Worm (Caenorhabditis elegans) whole organism, early embryonic: ENCODE data around the gene C31B8.7.

Experiments used
- B0310.2 ChIP-seq: sonication (generic microtip); optimal IDR thresholded peaks from 2 replicates; lab custom pipeline; 2016; ENCODE audit warnings: mild to moderate bottlenecking, missing genetic modification characterization, missing compliant biosample characterization
- F13C5.2 ChIP-seq: sonication (generic microtip); optimal IDR thresholded peaks from 2 replicates; lab custom pipeline; 2017; ENCODE audit warnings: mild to moderate bottlenecking, missing genetic modification characterization, inconsistent platforms, missing compliant biosample characterization
- ama-1 ChIP-seq: fragments of 150-350 bp; optimal IDR thresholded peaks from 2 replicates; lab custom pipeline; 2014
- ceh-36 ChIP-seq: sonication (generic microtip); optimal IDR thresholded peaks from 2 replicates; lab custom pipeline; 2016; ENCODE audit warnings: missing genetic modification characterization, inconsistent platforms, missing compliant biosample characterization
- ets-7 ChIP-seq: sonication (generic microtip); optimal IDR thresholded peaks from 2 replicates; lab custom pipeline; 2016; ENCODE audit warnings: missing genotype, missing genetic modification characterization, missing compliant biosample characterization
- hmbx-1 ChIP-seq: sonication (generic microtip); optimal IDR thresholded peaks from 2 replicates; lab custom pipeline; 2016; ENCODE audit warnings: mild to moderate bottlenecking, missing genetic modification characterization, missing compliant biosample characterization
- hmg-4 ChIP-seq: fragments of 200-800 bp; sonication (Bioruptor generic); optimal IDR thresholded peaks from 2 replicates; lab custom pipeline; 2018; ENCODE audit warnings: mild to moderate bottlenecking, missing genetic modification characterization, missing compliant biosample characterization
- hnd-1 ChIP-seq: sonication (generic microtip); optimal IDR thresholded peaks from 2 replicates; lab custom pipeline; 2016; ENCODE audit warnings: missing genetic modification characterization, missing compliant biosample characterization
- pes-1 ChIP-seq: fragments of 200-800 bp; sonication (Bioruptor generic); IDR thresholded peaks from 2 replicates; pipeline ENCODE4 v1.3.6; 2022; ENCODE audit warnings: missing genetic modification reagents, missing genetic modification characterization, missing compliant biosample characterization
- scrt-1 ChIP-seq: fragments of 200-800 bp; sonication (Bioruptor generic); IDR thresholded peaks from 2 replicates; pipeline ENCODE4 v1.3.6; 2022; ENCODE audit warnings: missing genetic modification characterization, missing compliant biosample characterization
- sea-1 ChIP-seq: fragments of 200-800 bp; sonication (Bioruptor generic); conservative IDR thresholded peaks from 2 replicates; pipeline ENCODE4 v1.3.6; 2022; ENCODE audit warnings: missing genetic modification characterization, missing compliant biosample characterization
- tbx-11 ChIP-seq: fragments of 200-800 bp; sonication (Bioruptor generic); IDR thresholded peaks from 2 replicates; pipeline ENCODE4 v1.3.6; 2022; ENCODE audit warnings: missing genetic modification characterization, missing compliant biosample characterization
- tbx-37 ChIP-seq: fragments of 200-800 bp; sonication (Bioruptor generic); conservative IDR thresholded peaks from 2 replicates; pipeline ENCODE4 v1.3.6; 2022; ENCODE audit warnings: missing genetic modification reagents, missing genetic modification characterization, missing compliant biosample characterization
- tra-4 ChIP-seq: sonication (generic microtip); optimal IDR thresholded peaks from 2 replicates; lab custom pipeline; 2017; ENCODE audit warnings: missing genetic modification characterization, missing compliant biosample characterization

DNA sequence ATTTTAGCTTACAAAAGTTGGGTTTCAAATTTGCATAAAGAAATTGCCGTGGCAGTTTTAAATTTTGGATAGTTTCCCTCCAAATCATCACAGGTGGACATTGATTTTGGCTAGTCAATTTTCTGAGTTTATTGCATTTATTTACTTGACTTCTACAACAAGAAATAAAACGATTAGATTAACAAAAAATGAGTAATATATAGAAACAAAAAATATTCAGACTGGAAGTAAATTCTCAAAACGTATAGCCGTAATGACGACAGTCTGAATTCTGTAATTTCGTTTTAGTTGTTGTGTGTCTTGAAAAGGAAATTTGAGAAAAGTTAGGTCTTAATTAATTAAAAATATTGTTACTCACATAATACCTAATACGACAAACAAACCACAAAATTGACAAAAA is 35.4 kb upstream of the C31B8.7 start, which contains the start of gene srw-141:
- TF ChIP-seq tbx-37 (GFP tag; lab: Robert Waterston, UW) = no peak
- TF ChIP-seq hnd-1 (tag; lab: Kevin White, UChicago) = no peak
- TF ChIP-seq ceh-36 (tag; lab: Kevin White, UChicago) = no peak
- no peak for TF ChIP-seq ama-1 (lab: Kevin White, UChicago)
- no peak for TF ChIP-seq scrt-1 (GFP tag; lab: Robert Waterston, UW)
- TF ChIP-seq tra-4 (tag; lab: Kevin White, UChicago) = no peak
- no peak for TF ChIP-seq sea-1 (GFP tag; lab: Robert Waterston, UW)
- no peak for TF ChIP-seq hmg-4
- TF ChIP-seq ets-7 = no peak
- TF ChIP-seq B0310.2 (tag; lab: Kevin White, UChicago) = no peak
- no peak for TF ChIP-seq F13C5.2
- TF ChIP-seq pes-1 = no peak
- no peak for TF ChIP-seq tbx-11 (GFP tag; lab: Robert Waterston, UW)
- no peak for TF ChIP-seq hmbx-1 (tag; lab: Kevin White, UChicago)
